Fruit fly (Drosophila melanogaster) whole organism: ENCODE measurements around the gene CG10561.

Source experiments
- CG8478 ChIP-seq: fragments of >200 bp; optimal IDR thresholded peaks from 2 replicates; lab custom pipeline; 2018; ENCODE audit warnings: inconsistent platforms
- psq ChIP-seq: fragments of >200 bp; optimal IDR thresholded peaks from 2 replicates; lab custom pipeline; 2017

DNA sequence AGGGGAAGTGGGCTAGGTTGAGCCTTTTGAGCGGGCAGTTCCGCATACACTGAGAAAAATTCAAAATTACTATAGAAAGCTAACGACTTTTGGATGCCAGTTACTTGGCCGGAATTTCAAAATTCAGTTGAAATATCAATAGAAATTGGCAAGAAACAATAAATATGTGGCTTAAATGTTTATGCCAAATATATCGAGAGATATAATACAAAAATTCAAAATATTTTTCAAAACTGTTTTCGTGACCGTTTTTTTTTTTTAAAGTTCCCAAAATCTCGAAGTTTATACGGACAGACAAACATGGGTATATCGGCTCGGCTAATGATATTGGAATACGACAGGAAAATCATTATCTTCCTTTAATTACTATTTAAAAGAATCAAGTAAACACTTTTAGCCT lies 6.8 kb downstream of the CG10561 start:
- TF ChIP-seq CG8478 (lab: Kevin White, UChicago) (no peak), psq (lab: Kevin White, UChicago) (no peak)
